Worm (Caenorhabditis elegans) whole organism, L1 larva: Measurements from ENCODE around the gene fip-2.

Source experiments
- C16A3.4 ChIP-seq: fragments of 150-350 bp; optimal IDR thresholded peaks from 2 replicates; lab custom pipeline; 2014; ENCODE audit warnings: missing biosample characterization, missing genetic modification characterization
- F16B12.6 ChIP-seq: fragments of 150-350 bp; optimal IDR thresholded peaks from 2 replicates; lab custom pipeline; 2014; ENCODE audit warnings: missing biosample characterization, missing genetic modification characterization
- Y116A8C.19 ChIP-seq: sonication (generic microtip); optimal IDR thresholded peaks from 2 replicates; lab custom pipeline; 2016; ENCODE audit warnings: missing compliant biosample characterization, missing genetic modification characterization, borderline replicate concordance
- aha-1 ChIP-seq: fragments of 150-350 bp; optimal IDR thresholded peaks from 2 replicates; lab custom pipeline; 2014; ENCODE audit warnings: missing biosample characterization, missing genetic modification characterization
- alr-1 ChIP-seq: fragments of 200-800 bp; sonication (Bioruptor generic); optimal IDR thresholded peaks from 2 replicates; lab custom pipeline; 2018; ENCODE audit warnings: borderline replicate concordance, mild to moderate bottlenecking, missing genetic modification characterization, missing compliant biosample characterization
- aly-2 ChIP-seq: fragments of 150-350 bp; optimal IDR thresholded peaks from 2 replicates; lab custom pipeline; 2014; ENCODE audit warnings: missing biosample characterization, missing genetic modification characterization
- blmp-1 ChIP-seq: fragments of 150-350 bp; optimal IDR thresholded peaks from 2 replicates; lab custom pipeline; 2014; ENCODE audit warnings: missing biosample characterization, missing genetic modification characterization
- ceh-63 ChIP-seq: fragments of 200-800 bp; sonication (Bioruptor generic); optimal IDR thresholded peaks from 2 replicates; lab custom pipeline; 2018; ENCODE audit warnings: mild to moderate bottlenecking, missing genetic modification characterization, missing compliant biosample characterization
- efl-1 ChIP-seq, 4 experiments: fragments of 150-350 bp; optimal IDR thresholded peaks in 3 of 4; peaks in 1 of 4; 1 replicate in 1 of 4; 2 replicates in 3 of 4; lab custom pipeline; 2014; ENCODE audit warnings: missing biosample characterization in 2 of 4, missing genetic modification characterization in 2 of 4, missing genetic modification reagents in 2 of 4
- egl-13 ChIP-seq: sonication (generic microtip); optimal IDR thresholded peaks from 2 replicates; lab custom pipeline; 2016; ENCODE audit warnings: missing genotype, missing genetic modification reagents, missing genetic modification characterization, missing compliant biosample characterization
- elt-2 ChIP-seq: sonication (generic microtip); optimal IDR thresholded peaks from 2 replicates; lab custom pipeline; 2016; ENCODE audit warnings: missing genetic modification characterization, mild to moderate bottlenecking, inconsistent platforms, missing compliant biosample characterization, missing genetic modification reagents
- elt-3 ChIP-seq, 6 experiments: fragments of 150-350 bp in 1 of 6; sonication (generic microtip); optimal IDR thresholded peaks; 2 replicates each; lab custom pipeline; 2017 to 2018; ENCODE audit warnings: missing biosample characterization in 6 of 6, missing genetic modification characterization in 6 of 6, inconsistent platforms in 1 of 6
- fkh-10 ChIP-seq: sonication (generic microtip); optimal IDR thresholded peaks from 2 replicates; lab custom pipeline; 2017; ENCODE audit warnings: missing biosample characterization, missing genetic modification reagents, missing genetic modification characterization
- fkh-8 ChIP-seq: sonication (generic microtip); optimal IDR thresholded peaks from 2 replicates; lab custom pipeline; 2016; ENCODE audit warnings: mild to moderate bottlenecking, missing genetic modification characterization, missing compliant biosample characterization
- fos-1 ChIP-seq: fragments of 150-350 bp; optimal IDR thresholded peaks from 2 replicates; lab custom pipeline; 2014; ENCODE audit warnings: missing biosample characterization, missing genetic modification characterization
- hlh-4 ChIP-seq: sonication (generic microtip); optimal IDR thresholded peaks from 2 replicates; lab custom pipeline; 2016; ENCODE audit warnings: mild to moderate bottlenecking, missing genetic modification characterization, missing compliant biosample characterization
- isw-1 ChIP-seq: fragments of 200-800 bp; sonication (Bioruptor generic); IDR thresholded peaks from 2 replicates; pipeline ENCODE4 v1.3.6; 2022; ENCODE audit warnings: missing genetic modification characterization, missing compliant biosample characterization
- jun-1 ChIP-seq: fragments of 150-350 bp; optimal IDR thresholded peaks from 2 replicates; lab custom pipeline; 2014; ENCODE audit warnings: missing biosample characterization, missing genetic modification reagents, missing genetic modification characterization
- lin-14 ChIP-seq: fragments of 200-800 bp; sonication (Bioruptor generic); optimal IDR thresholded peaks from 2 replicates; lab custom pipeline; 2018; ENCODE audit warnings: mild to moderate bottlenecking, missing genetic modification characterization, moderate library complexity, missing compliant biosample characterization
- lin-15B ChIP-seq: fragments of 150-350 bp; sonication (generic microtip); optimal IDR thresholded peaks from 3 replicates; lab custom pipeline; 2014; ENCODE audit warnings: missing biosample characterization, missing genetic modification characterization
- lin-35 ChIP-seq, 2 experiments: fragments of 150-350 bp; optimal IDR thresholded peaks; 2 replicates each; lab custom pipeline; 2014; ENCODE audit warnings: missing biosample characterization in 2 of 2, missing genetic modification characterization in 2 of 2, missing genetic modification reagents in 2 of 2
- lir-3 ChIP-seq: sonication (generic microtip); optimal IDR thresholded peaks from 2 replicates; lab custom pipeline; 2016; ENCODE audit warnings: mild to moderate bottlenecking, missing genetic modification characterization, moderate library complexity, missing compliant biosample characterization; ENCODE audit not compliant: poor library complexity
- mab-9 ChIP-seq: fragments of 200-800 bp; sonication (Bioruptor generic); IDR thresholded peaks from 2 replicates; pipeline ENCODE4 v1.3.6; 2022; ENCODE audit warnings: missing genetic modification reagents, missing genetic modification characterization, missing compliant biosample characterization
- mdl-1 ChIP-seq, 2 experiments: fragments of 150-350 bp; optimal IDR thresholded peaks; 2 replicates each; lab custom pipeline; 2014 to 2017; ENCODE audit warnings: missing biosample characterization in 2 of 2, missing genetic modification characterization in 2 of 2, inconsistent platforms in 1 of 2
- nhr-19 ChIP-seq: fragments of 200-800 bp; sonication (Bioruptor generic); conservative IDR thresholded peaks from 2 replicates; pipeline ENCODE4 v1.3.6; 2022; ENCODE audit warnings: missing genetic modification characterization, missing compliant biosample characterization
- nhr-20 ChIP-seq: sonication (generic microtip); optimal IDR thresholded peaks from 2 replicates; lab custom pipeline; 2016; ENCODE audit warnings: mild to moderate bottlenecking, missing genetic modification characterization, missing compliant biosample characterization
- nhr-71 ChIP-seq: sonication (generic microtip); optimal IDR thresholded peaks from 2 replicates; lab custom pipeline; 2016; ENCODE audit warnings: mild to moderate bottlenecking, missing genetic modification characterization, moderate library complexity, missing compliant biosample characterization
- nhr-76 ChIP-seq: sonication (generic microtip); optimal IDR thresholded peaks from 2 replicates; lab custom pipeline; 2017; ENCODE audit warnings: missing biosample characterization, missing genetic modification characterization
- nhr-77 ChIP-seq: fragments of 150-350 bp; optimal IDR thresholded peaks from 2 replicates; lab custom pipeline; 2014; ENCODE audit warnings: missing biosample characterization, missing genetic modification characterization
- nhr-85 ChIP-seq: sonication (generic microtip); peaks from one replicate; lab custom pipeline; 2016; ENCODE audit warnings: missing genetic modification characterization, inconsistent platforms, missing compliant biosample characterization
- nhr-90 ChIP-seq: sonication (generic microtip); optimal IDR thresholded peaks from 2 replicates; lab custom pipeline; 2016; ENCODE audit warnings: mild to moderate bottlenecking, missing genetic modification characterization, missing compliant biosample characterization; ENCODE audit not compliant: poor library complexity
- rnt-1 ChIP-seq: sonication (generic microtip); optimal IDR thresholded peaks from 2 replicates; lab custom pipeline; 2016; ENCODE audit warnings: mild to moderate bottlenecking, missing genetic modification characterization, moderate library complexity, missing compliant biosample characterization
- skn-1 ChIP-seq: fragments of 150-350 bp; optimal IDR thresholded peaks from 2 replicates; lab custom pipeline; 2014; ENCODE audit warnings: missing biosample characterization, missing genetic modification characterization
- snu-23 ChIP-seq: sonication (generic microtip); optimal IDR thresholded peaks from 2 replicates; lab custom pipeline; 2016; ENCODE audit warnings: missing genetic modification characterization, missing compliant biosample characterization
- tbx-2 ChIP-seq: sonication (generic microtip); optimal IDR thresholded peaks from 2 replicates; lab custom pipeline; 2016; ENCODE audit warnings: missing genetic modification characterization, missing compliant biosample characterization
- unc-130 ChIP-seq: fragments of 150-350 bp; optimal IDR thresholded peaks from 2 replicates; lab custom pipeline; 2017; ENCODE audit warnings: missing biosample characterization, missing genetic modification characterization, inconsistent platforms
- xbp-1 ChIP-seq: sonication (generic microtip); optimal IDR thresholded peaks from 2 replicates; lab custom pipeline; 2016; ENCODE audit warnings: missing genetic modification characterization, missing compliant biosample characterization
- zag-1 ChIP-seq: fragments of 150-350 bp; optimal IDR thresholded peaks from 2 replicates; lab custom pipeline; 2014; ENCODE audit warnings: missing biosample characterization, missing genetic modification characterization
- zip-4 ChIP-seq: fragments of 200-800 bp; sonication (Bioruptor generic); optimal IDR thresholded peaks from 2 replicates; lab custom pipeline; 2018; ENCODE audit warnings: mild to moderate bottlenecking, missing genetic modification characterization, moderate library complexity, missing compliant biosample characterization

The fip-2 gene

DNA sequence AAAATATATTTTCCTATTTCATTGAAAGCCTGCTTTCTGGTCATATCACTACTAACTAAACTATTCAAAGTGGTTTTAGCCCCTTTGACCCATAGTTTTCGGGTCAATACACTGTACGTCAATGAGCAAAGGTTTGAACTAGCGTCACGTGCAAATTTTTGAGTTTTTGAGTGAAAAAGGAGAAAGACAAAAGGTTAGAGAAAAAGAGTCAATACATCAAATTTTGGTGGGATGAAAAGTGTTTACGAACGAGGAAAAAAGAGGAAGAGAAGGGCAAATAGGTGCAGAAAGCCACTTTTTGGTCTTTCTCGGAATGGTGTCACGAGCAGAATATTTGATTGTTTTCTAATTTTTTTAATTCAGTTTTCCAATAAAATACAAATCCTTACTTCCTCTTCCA lies 8.0 kb downstream of the fip-2 start (continued):
- TF ChIP-seq nhr-76: no peak
- no peak for TF ChIP-seq ceh-63 (GFP tag; lab: Kevin White, UChicago)
- no peak for TF ChIP-seq fkh-10 (GFP tag; lab: Kevin White, UChicago)
- no peak for TF ChIP-seq lin-15B (tag; lab: Kevin White, UChicago)
- TF ChIP-seq F16B12.6: no peak
- TF ChIP-seq nhr-77 (tag; lab: Kevin White, UChicago): peak; percentile 34
- TF ChIP-seq egl-13 (tag; lab: Kevin White, UChicago): no peak
- no peak for TF ChIP-seq alr-1
- no peak for TF ChIP-seq C16A3.4 (tag; lab: Kevin White, UChicago)
- TF ChIP-seq xbp-1 (tag; lab: Kevin White, UChicago): no peak
- peak; percentile 15 for TF ChIP-seq elt-2
- TF ChIP-seq isw-1: no peak
- TF ChIP-seq mab-9 (GFP tag; lab: Robert Waterston, UW): no peak

DNA sequence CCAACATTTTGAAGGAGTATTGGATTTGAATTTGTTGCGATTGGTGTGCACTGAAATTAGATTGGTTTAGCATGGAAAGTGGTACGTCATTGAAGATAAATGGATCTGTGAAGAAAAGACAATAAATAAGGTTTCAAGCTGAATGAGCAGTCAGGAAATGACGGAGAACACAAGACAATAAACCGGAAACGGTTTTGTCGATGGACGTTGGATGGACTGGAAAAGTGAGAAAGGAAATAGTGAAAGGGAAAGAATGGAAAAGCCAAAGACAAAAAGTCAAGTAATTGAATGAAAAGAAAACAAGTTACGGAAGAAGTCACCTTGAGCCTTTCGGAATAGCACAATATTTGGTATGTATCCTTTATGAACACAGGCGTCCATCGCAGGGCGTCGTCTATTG lies 8.5 kb downstream of the fip-2 start, which contains the start of gene T27E4.7:
Gene T27E4.7, minus strand, starts transcription at position 50 of the 400 bp plus-strand sequence.
- TF ChIP-seq zag-1 (tag; lab: Kevin White, UChicago) (no peak), fkh-8 (tag; lab: Kevin White, UChicago) (no peak), aha-1 (tag; lab: Kevin White, UChicago) (no peak), rnt-1 (tag; lab: Kevin White, UChicago) (no peak), efl-1 (optimal IDR thresholded peaks at IDR 0.05; lab: Kevin White, UChicago) (no peak), efl-1 (GFP tag; optimal IDR thresholded peaks at IDR 0.05 in 1 of 2; lab: Kevin White, UChicago) (peak in 1 of 2 experiments; percentile 86)

DNA sequence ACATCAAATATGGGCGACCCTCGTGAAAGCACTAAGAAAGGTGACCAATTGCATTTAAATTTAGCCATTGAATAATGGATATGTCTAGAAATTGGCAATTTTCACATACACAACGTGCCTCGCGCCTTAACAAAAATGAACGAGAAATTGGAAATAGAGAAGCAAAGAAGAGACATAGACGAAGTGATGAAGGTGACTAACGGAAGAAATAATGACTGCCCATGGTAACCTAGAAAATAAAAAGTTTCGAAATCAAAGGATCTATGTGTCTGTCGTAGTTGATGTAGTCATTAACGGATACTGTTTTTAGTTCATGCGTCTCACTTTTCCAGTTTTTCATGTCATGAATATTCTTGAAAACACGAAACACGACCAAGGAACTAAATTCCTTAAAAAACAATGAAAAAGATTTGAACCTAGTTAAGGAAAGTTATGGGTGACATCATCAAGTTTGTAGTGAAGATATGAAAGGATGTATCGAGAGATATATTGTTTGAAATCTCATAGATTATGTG lies 10.3 kb downstream of the fip-2 start:
- TF ChIP-seq zip-4 (GFP tag; lab: Kevin White, UChicago) (no peak), lin-14 (peak; percentile 32), efl-1 (optimal IDR thresholded peaks at IDR 0.05; lab: Kevin White, UChicago) (no peak), efl-1 (GFP tag; optimal IDR thresholded peaks at IDR 0.05 in 1 of 2; lab: Kevin White, UChicago) (peak in 1 of 2 experiments; percentile 73), fos-1 (tag; lab: Kevin White, UChicago) (peak; percentile 3), nhr-85 (tag; lab: Kevin White, UChicago) (peak; percentile 90), blmp-1 (tag; lab: Kevin White, UChicago) (peak; percentile 25), zag-1 (tag; lab: Kevin White, UChicago) (no peak)

DNA sequence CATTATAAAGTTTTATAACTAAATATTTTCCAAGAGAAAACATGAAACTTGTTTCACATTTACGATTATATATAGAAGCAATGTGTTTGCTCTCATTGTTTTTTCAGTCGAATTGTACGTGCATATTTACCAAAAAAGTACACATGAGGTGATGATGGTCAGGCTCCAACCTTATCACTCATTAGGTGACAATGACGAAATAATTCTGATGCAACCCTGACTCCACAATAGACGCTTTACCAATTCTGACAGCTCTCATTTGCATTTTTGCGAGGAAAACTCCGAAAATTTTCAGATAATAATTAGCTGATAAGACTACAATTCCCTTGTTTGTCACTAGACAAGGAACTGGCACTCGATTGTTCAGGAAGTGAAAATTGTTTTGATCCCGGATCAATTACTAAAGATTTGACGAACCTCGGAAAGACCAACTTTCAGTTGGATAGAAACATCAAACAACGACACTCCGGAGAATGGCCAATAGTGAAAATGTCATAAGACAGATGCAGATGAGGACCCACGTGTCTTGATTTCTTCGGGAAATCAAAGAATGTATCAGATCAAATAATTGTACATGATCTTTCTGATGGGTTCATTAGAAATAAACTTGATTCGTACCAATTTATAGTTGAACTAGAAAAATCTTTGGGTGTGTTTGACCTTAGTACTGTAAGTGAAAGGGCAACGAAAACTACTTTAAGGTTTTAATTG lies 11.2 kb downstream of the fip-2 start:
- TF ChIP-seq Y116A8C.19 (tag; lab: Kevin White, UChicago) (no peak), jun-1 (peak; percentile 26), nhr-20 (peak; percentile 81), nhr-19 (GFP tag; lab: Robert Waterston, UW) (peak; percentile 61), hlh-4 (no peak), nhr-90 (tag; lab: Kevin White, UChicago) (peak; percentile 1), skn-1 (tag; lab: Kevin White, UChicago) (peak; percentile 22), lir-3 (tag; lab: Kevin White, UChicago) (no peak), aly-2 (no peak), lin-14 (peak; percentile 35), nhr-85 (tag; lab: Kevin White, UChicago) (peak; percentile 78), snu-23 (GFP tag; lab: Kevin White, UChicago) (peak; percentile 37), elt-2 (peak; percentile 75), tbx-2 (tag; lab: Kevin White, UChicago) (peak; percentile 9), unc-130 (tag; lab: Kevin White, UChicago) (peak; percentile 19), elt-3 (tag; optimal IDR thresholded peaks at IDR 0.05; lab: Kevin White, UChicago) (peak in 1 of 6 experiments; percentile 69), mdl-1 (tag; optimal IDR thresholded peaks at IDR 0.05; lab: Kevin White, UChicago) (peak in 1 of 2 experiments; percentile 45), lin-35 (GFP tag; optimal IDR thresholded peaks at IDR 0.05; lab: Kevin White, UChicago) (peak in 1 of 2 experiments; percentile 70), nhr-71 (tag; lab: Kevin White, UChicago) (peak; percentile 37), blmp-1 (tag; lab: Kevin White, UChicago) (peak; percentile 87)
